Fruit fly (Drosophila melanogaster) whole organism, wandering third instar larva: ENCODE measurements around the gene CG5727.

Source experiments
- Abd-B ChIP-seq: fragments of >200 bp; optimal IDR thresholded peaks from 2 replicates; lab custom pipeline; 2017; ENCODE audit warnings: missing biosample characterization, missing genetic modification characterization
- CG32264 ChIP-seq: fragments of 200-800 bp; sonication (Bioruptor generic); optimal IDR thresholded peaks from 2 replicates; lab custom pipeline; 2016; ENCODE audit warnings: missing biosample characterization, missing genetic modification characterization
- CG9705 ChIP-seq: fragments of 200-800 bp; sonication (Bioruptor generic); optimal IDR thresholded peaks from 2 replicates; lab custom pipeline; 2018; ENCODE audit warnings: missing biosample characterization, mild to moderate bottlenecking, missing genetic modification characterization
- Dfd ChIP-seq: fragments of >200 bp; optimal IDR thresholded peaks from 2 replicates; lab custom pipeline; 2017; ENCODE audit warnings: missing biosample characterization, missing genetic modification characterization
- Dif ChIP-seq: fragments of 200-275, 200-300 bp; sonication (Bioruptor generic); optimal IDR thresholded peaks from 2 replicates; lab custom pipeline; 2018; ENCODE audit warnings: missing biosample characterization, missing genetic modification characterization; ENCODE audit not compliant: partially characterized antibody
- GATAd ChIP-seq: sonication (Bioruptor generic); optimal IDR thresholded peaks from 2 replicates; lab custom pipeline; 2016; ENCODE audit warnings: missing biosample characterization, missing genetic modification characterization
- HLH106 ChIP-seq: fragments of 200-800 bp; optimal IDR thresholded peaks from 3 replicates; lab custom pipeline; 2019; ENCODE audit warnings: missing biosample characterization, mild to moderate bottlenecking, missing genetic modification characterization, moderate library complexity
- Hnf4 ChIP-seq: fragments of 200-800 bp; sonication (Bioruptor generic); optimal IDR thresholded peaks from 2 replicates; lab custom pipeline; 2016; ENCODE audit warnings: missing biosample characterization, mild to moderate bottlenecking, missing genetic modification characterization
- Hr78 ChIP-seq: fragments of >200 bp; optimal IDR thresholded peaks from 2 replicates; lab custom pipeline; 2017; ENCODE audit warnings: missing biosample characterization, missing genetic modification characterization
- Hr83 ChIP-seq: fragments of 200-300 bp; sonication (Bioruptor generic); optimal IDR thresholded peaks from 2 replicates; lab custom pipeline; 2016; ENCODE audit warnings: missing biosample characterization, mild to moderate bottlenecking, missing genetic modification characterization, moderate library complexity; ENCODE audit not compliant: poor library complexity, severe bottlenecking
- Jra ChIP-seq: sonication (Bioruptor generic); optimal IDR thresholded peaks from 2 replicates; lab custom pipeline; 2016; ENCODE audit warnings: missing biosample characterization, missing genetic modification characterization
- Mio ChIP-seq: sonication (Bioruptor generic); optimal IDR thresholded peaks from 2 replicates; lab custom pipeline; 2016; ENCODE audit warnings: missing biosample characterization, missing genetic modification characterization
- Myc ChIP-seq: fragments of >200 bp; optimal IDR thresholded peaks from 2 replicates; lab custom pipeline; 2017
- N ChIP-seq: fragments of >200 bp; optimal IDR thresholded peaks from 2 replicates; lab custom pipeline; 2018; ENCODE audit warnings: missing biosample characterization, missing external identifiers, missing genetic modification characterization
- OdsH ChIP-seq: fragments of 200-800 bp; sonication (Bioruptor generic); optimal IDR thresholded peaks from 2 replicates; lab custom pipeline; 2016; ENCODE audit warnings: missing biosample characterization, mild to moderate bottlenecking, missing genetic modification characterization
- Rel ChIP-seq, 2 experiments: fragments of 200-800 bp; sonication (Bioruptor generic) in 1 of 2; optimal IDR thresholded peaks; 2 replicates in 1 of 2; 3 replicates in 1 of 2; lab custom pipeline; 2016 to 2019; ENCODE audit warnings: mild to moderate bottlenecking in 2 of 2, missing biosample characterization in 2 of 2, missing genetic modification characterization in 2 of 2, moderate library complexity in 1 of 2
- Sp1 ChIP-seq: fragments of 200-800 bp; sonication (Bioruptor generic); optimal IDR thresholded peaks from 3 replicates; lab custom pipeline; 2019; ENCODE audit warnings: missing biosample characterization, mild to moderate bottlenecking, missing genetic modification characterization, moderate library complexity
- Vsx2 ChIP-seq: fragments of 200-300, 225-300 bp; sonication (Bioruptor generic); optimal IDR thresholded peaks from 2 replicates; lab custom pipeline; 2018; ENCODE audit warnings: missing biosample characterization, missing genetic modification characterization; ENCODE audit not compliant: partially characterized antibody
- br ChIP-seq: fragments of 200-800 bp; sonication (Bioruptor generic); optimal IDR thresholded peaks from 2 replicates; lab custom pipeline; 2016; ENCODE audit warnings: missing biosample characterization, missing genetic modification characterization
- brk ChIP-seq: fragments of 200-800 bp; sonication (Bioruptor generic); optimal IDR thresholded peaks from 2 replicates; lab custom pipeline; 2016; ENCODE audit warnings: missing biosample characterization, mild to moderate bottlenecking, missing genetic modification characterization
- dl ChIP-seq, 2 experiments: fragments of 175-275, 200-275 bp in 1 of 2; fragments of 200-275 bp in 1 of 2; sonication (Bioruptor generic); optimal IDR thresholded peaks; lab custom pipeline; 2018; ENCODE audit warnings: mild to moderate bottlenecking in 2 of 2, missing biosample characterization in 2 of 2, missing genetic modification characterization in 2 of 2, moderate library complexity in 2 of 2; ENCODE audit not compliant: partially characterized antibody in 2 of 2, insufficient read depth in 1 of 2
- dmrt93B ChIP-seq: fragments of 200-800 bp; sonication (Bioruptor generic); optimal IDR thresholded peaks from 2 replicates; lab custom pipeline; 2018; ENCODE audit warnings: missing biosample characterization, mild to moderate bottlenecking, missing genetic modification characterization
- dsf ChIP-seq: sonication (Bioruptor generic); optimal IDR thresholded peaks from 2 replicates; lab custom pipeline; 2016; ENCODE audit warnings: missing biosample characterization, missing genetic modification characterization, borderline replicate concordance
- ey ChIP-seq: fragments of 200-800 bp; sonication (Bioruptor generic); optimal IDR thresholded peaks from 2 replicates; lab custom pipeline; 2016; ENCODE audit warnings: missing biosample characterization, missing genetic modification characterization
- foxo ChIP-seq, 2 experiments: fragments of 200-800 bp; sonication (Bioruptor generic); optimal IDR thresholded peaks; 2 replicates in 1 of 2; 3 replicates in 1 of 2; lab custom pipeline; 2016 to 2017; ENCODE audit warnings: missing biosample characterization in 2 of 2, missing genetic modification characterization in 2 of 2
- fru ChIP-seq: fragments of 200-800 bp; sonication (Bioruptor generic); optimal IDR thresholded peaks from 3 replicates; lab custom pipeline; 2016; ENCODE audit warnings: missing biosample characterization, mild to moderate bottlenecking, missing genetic modification characterization
- h ChIP-seq: fragments of 200-800 bp; sonication (Bioruptor generic); optimal IDR thresholded peaks from 3 replicates; lab custom pipeline; 2016; ENCODE audit warnings: missing biosample characterization, mild to moderate bottlenecking, missing genetic modification characterization
- jim ChIP-seq: fragments of 175-275, 200-325 bp; sonication (Bioruptor generic); optimal IDR thresholded peaks from 2 replicates; lab custom pipeline; 2016; ENCODE audit warnings: missing biosample characterization, mild to moderate bottlenecking, missing genetic modification characterization
- lola ChIP-seq: fragments of >200 bp; optimal IDR thresholded peaks from 2 replicates; lab custom pipeline; 2017; ENCODE audit warnings: missing biosample characterization, missing genetic modification characterization
- pan ChIP-seq: fragments of >200 bp; optimal IDR thresholded peaks from 2 replicates; lab custom pipeline; 2017
- psq ChIP-seq: fragments of 200-800 bp; sonication (Bioruptor generic); optimal IDR thresholded peaks from 3 replicates; lab custom pipeline; 2017; ENCODE audit warnings: missing biosample characterization, mild to moderate bottlenecking, missing genetic modification characterization, moderate library complexity
- rgr ChIP-seq: fragments of 200-800 bp; sonication (Bioruptor generic); optimal IDR thresholded peaks from 3 replicates; lab custom pipeline; 2016; ENCODE audit warnings: missing biosample characterization, mild to moderate bottlenecking, missing genetic modification characterization
- sage ChIP-seq: fragments of 200-800 bp; sonication (Bioruptor generic); optimal IDR thresholded peaks from 2 replicates; lab custom pipeline; 2016; ENCODE audit warnings: missing biosample characterization, mild to moderate bottlenecking, missing genetic modification characterization
- sv ChIP-seq: fragments of 200-800 bp; sonication (Bioruptor generic); optimal IDR thresholded peaks from 3 replicates; lab custom pipeline; 2016; ENCODE audit warnings: missing biosample characterization, missing genetic modification characterization
- tai ChIP-seq: sonication (Bioruptor generic); optimal IDR thresholded peaks from 2 replicates; lab custom pipeline; 2016; ENCODE audit warnings: missing biosample characterization, missing genetic modification characterization
- usp ChIP-seq: fragments of >200 bp; optimal IDR thresholded peaks from 2 replicates; lab custom pipeline; 2017; ENCODE audit warnings: missing biosample characterization, missing genetic modification characterization
- woc ChIP-seq: sonication (Bioruptor generic); optimal IDR thresholded peaks from 2 replicates; lab custom pipeline; 2016; ENCODE audit warnings: missing biosample characterization, mild to moderate bottlenecking, missing genetic modification characterization

The CG5727 gene

dm6 chr2L:10231092-10231494 is 20.6 kb upstream of the CG5727 start:
- TF ChIP-seq Dif (GFP tag; lab: Kevin White, UChicago) = no peak
- no peak for TF ChIP-seq pan (lab: Kevin White, UChicago)
- no peak for TF ChIP-seq dmrt93B (GFP tag; lab: Kevin White, UChicago)
- TF ChIP-seq HLH106 = peak; percentile 19
- no peak for TF ChIP-seq Mio (GFP tag; lab: Kevin White, UChicago)
- TF ChIP-seq Abd-B (GFP tag; lab: Kevin White, UChicago) = no peak
- TF ChIP-seq sage = no peak
- TF ChIP-seq Hr83 (GFP tag; lab: Kevin White, UChicago) = peak; percentile 40
- TF ChIP-seq Myc (lab: Kevin White, UChicago) = no peak
- no peak for TF ChIP-seq sv (GFP tag; lab: Kevin White, UChicago)
- TF ChIP-seq usp (GFP tag; lab: Kevin White, UChicago) = no peak
- TF ChIP-seq Sp1 = peak; percentile 1
- TF ChIP-seq woc = no peak
- TF ChIP-seq rgr (GFP tag; lab: Kevin White, UChicago) = peak; percentile 60
- no peak for TF ChIP-seq Rel (GFP tag; optimal IDR thresholded peaks at IDR 0.05; lab: Kevin White, UChicago)
- no peak for TF ChIP-seq Rel (tag; optimal IDR thresholded peaks at IDR 0.05; lab: Kevin White, UChicago)
- TF ChIP-seq fru (GFP tag; lab: Kevin White, UChicago) = peak; percentile 55
- peak; percentile 22 for TF ChIP-seq Hnf4
- TF ChIP-seq h (GFP tag; lab: Kevin White, UChicago) = peak; percentile 66
- no peak for TF ChIP-seq dsf
- TF ChIP-seq OdsH (GFP tag; lab: Kevin White, UChicago) = peak; percentile 18
- TF ChIP-seq brk (GFP tag; lab: Kevin White, UChicago) = peak; percentile 43
- peak in 1 of 2 experiments; percentile 59 for TF ChIP-seq foxo (GFP tag; optimal IDR thresholded peaks at IDR 0.05; lab: Kevin White, UChicago)
- TF ChIP-seq N (GFP tag; lab: Kevin White, UChicago) = no peak
- no peak for TF ChIP-seq Vsx2 (GFP tag; lab: Kevin White, UChicago)
- TF ChIP-seq dl (GFP tag; optimal IDR thresholded peaks at IDR 0.05; lab: Kevin White, UChicago; ENCODE audit: insufficient read depth in 1 of 2, partially characterized antibody in 2 of 2) = no peak
- TF ChIP-seq tai = peak; percentile 59
- no peak for TF ChIP-seq CG32264
- TF ChIP-seq Dfd (GFP tag; lab: Kevin White, UChicago) = no peak
- peak; percentile 28 for TF ChIP-seq ey (GFP tag; lab: Kevin White, UChicago)
- TF ChIP-seq psq (GFP tag; lab: Kevin White, UChicago) = peak; percentile 32
- TF ChIP-seq jim (GFP tag; lab: Kevin White, UChicago) = no peak
- no peak for TF ChIP-seq Jra (GFP tag; lab: Kevin White, UChicago)
- no peak for TF ChIP-seq lola (GFP tag; lab: Kevin White, UChicago)
- TF ChIP-seq, all 38 proteins: peak for 13

dm6 chr2L:10230455-10230854 is 20.0 kb upstream of the CG5727 start:
- TF ChIP-seq tai (no peak), Jra (GFP tag; lab: Kevin White, UChicago) (no peak), Dfd (GFP tag; lab: Kevin White, UChicago) (no peak), Hnf4 (no peak), rgr (GFP tag; lab: Kevin White, UChicago) (no peak), HLH106 (no peak), sv (GFP tag; lab: Kevin White, UChicago) (no peak), Mio (GFP tag; lab: Kevin White, UChicago) (no peak)

dm6 chr2L:10226724-10227407 is 16.4 kb upstream of the CG5727 start, which contains the start of gene CG5708:
TSS of gene CG5708 (minus strand) at chr2L:10226808.
- TF ChIP-seq rgr (GFP tag; lab: Kevin White, UChicago) (peak; percentile 15), woc (peak; percentile 80), pan (lab: Kevin White, UChicago) (no peak), foxo (GFP tag; optimal IDR thresholded peaks at IDR 0.05; lab: Kevin White, UChicago) (no peak), br (GFP tag; lab: Kevin White, UChicago) (no peak), psq (GFP tag; lab: Kevin White, UChicago) (no peak), Sp1 (peak; percentile 11), Dfd (GFP tag; lab: Kevin White, UChicago) (no peak), GATAd (GFP tag; lab: Kevin White, UChicago) (no peak), Myc (lab: Kevin White, UChicago) (peak; percentile 82), Hr78 (GFP tag; lab: Kevin White, UChicago) (no peak), Rel (GFP tag; optimal IDR thresholded peaks at IDR 0.05; lab: Kevin White, UChicago) (no peak), Rel (tag; optimal IDR thresholded peaks at IDR 0.05; lab: Kevin White, UChicago) (peak; percentile 41), Hr83 (GFP tag; lab: Kevin White, UChicago) (no peak), Hnf4 (peak; percentile 22), Jra (GFP tag; lab: Kevin White, UChicago) (no peak), fru (GFP tag; lab: Kevin White, UChicago) (no peak), sage (peak; percentile 26), N (GFP tag; lab: Kevin White, UChicago) (no peak), Dif (GFP tag; lab: Kevin White, UChicago) (no peak), dsf (no peak), OdsH (GFP tag; lab: Kevin White, UChicago) (no peak), dmrt93B (GFP tag; lab: Kevin White, UChicago) (no peak), dl (GFP tag; optimal IDR thresholded peaks at IDR 0.05; lab: Kevin White, UChicago; ENCODE audit: insufficient read depth in 1 of 2, partially characterized antibody in 2 of 2) (no peak), CG9705 (GFP tag; lab: Kevin White, UChicago) (no peak)
